Fruit fly (Drosophila melanogaster) whole organism, prepupa: ENCODE results near the gene CG9393.

Experiments
- CG10631 ChIP-seq: fragments of 200-800 bp; sonication (Bioruptor generic); optimal IDR thresholded peaks from 2 replicates; lab custom pipeline; 2016; ENCODE audit warnings: missing biosample characterization, missing genetic modification characterization
- CG15336 ChIP-seq: fragments of 200-800 bp; sonication (Bioruptor generic); IDR thresholded peaks from 2 replicates; pipeline ENCODE4 v1.3.6; 2022; ENCODE audit warnings: missing biosample characterization, missing genetic modification characterization
- CG3032 ChIP-seq: fragments of 200-800 bp; optimal IDR thresholded peaks from 2 replicates; lab custom pipeline; 2019; ENCODE audit warnings: missing biosample characterization, mild to moderate bottlenecking, missing genetic modification characterization, moderate library complexity
- CG9139 ChIP-seq: fragments of 200-800 bp; sonication (Bioruptor generic); optimal IDR thresholded peaks from 3 replicates; lab custom pipeline; 2017; ENCODE audit warnings: missing biosample characterization, mild to moderate bottlenecking, missing genetic modification characterization
- fd59A ChIP-seq: fragments of 200-800 bp; sonication (Bioruptor generic); optimal IDR thresholded peaks from 2 replicates; lab custom pipeline; 2017; ENCODE audit warnings: missing biosample characterization, mild to moderate bottlenecking, missing genetic modification characterization, missing genetic modification reagents
- ss ChIP-seq, 2 experiments: fragments of 200-800 bp; sonication (Bioruptor generic); optimal IDR thresholded peaks; 2 replicates in 1 of 2; 3 replicates in 1 of 2; lab custom pipeline; 2017 to 2018; ENCODE audit warnings: mild to moderate bottlenecking in 2 of 2, missing biosample characterization in 2 of 2, missing genetic modification characterization in 2 of 2, moderate library complexity in 1 of 2

DNA sequence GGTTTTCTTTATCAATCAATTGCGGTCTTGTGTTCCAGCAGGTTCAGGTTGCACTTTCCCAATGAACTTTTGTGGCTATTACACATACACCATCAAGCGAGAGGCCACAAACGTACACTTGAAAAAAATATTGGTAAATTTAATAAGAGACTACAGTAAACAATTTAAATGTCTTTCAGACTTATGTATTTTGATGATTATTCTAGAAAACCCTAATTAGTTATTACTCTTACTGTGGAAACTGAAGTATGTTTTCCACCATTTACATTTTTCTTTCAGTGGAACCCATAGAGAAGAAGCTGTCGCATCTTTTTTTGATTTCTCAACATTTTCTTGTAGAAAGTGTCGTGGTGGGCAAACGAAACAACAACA lies 29.4 kb downstream of the CG9393 start:
- TF ChIP-seq CG3032: peak; percentile 87
- TF ChIP-seq fd59A (GFP tag; lab: Kevin White, UChicago): peak; percentile 82
- peak; percentile 94 for TF ChIP-seq CG15336
- no peak for TF ChIP-seq CG9139 (GFP tag; lab: Kevin White, UChicago)
- TF ChIP-seq ss (GFP tag; optimal IDR thresholded peaks at IDR 0.05; lab: Kevin White, UChicago): peak in 1 of 2 experiments; percentile 57
- peak; percentile 91 for TF ChIP-seq CG10631 (GFP tag; lab: Kevin White, UChicago)
